Worm (Caenorhabditis elegans) whole organism, early embryonic: ENCODE data around the gene gex-5.

Experiments
- ama-1 ChIP-seq: fragments of 150-350 bp; optimal IDR thresholded peaks from 2 replicates; lab custom pipeline; 2014
- ceh-36 ChIP-seq: sonication (generic microtip); optimal IDR thresholded peaks from 2 replicates; lab custom pipeline; 2016; ENCODE audit warnings: missing genetic modification characterization, inconsistent platforms, missing compliant biosample characterization
- flt-1 ChIP-seq: fragments of 200-800 bp; sonication (Bioruptor generic); IDR thresholded peaks from 2 replicates; pipeline ENCODE4 v1.3.6; 2022; ENCODE audit warnings: missing genetic modification characterization, missing compliant biosample characterization
- hmbx-1 ChIP-seq: sonication (generic microtip); optimal IDR thresholded peaks from 2 replicates; lab custom pipeline; 2016; ENCODE audit warnings: mild to moderate bottlenecking, missing genetic modification characterization, missing compliant biosample characterization
- sea-1 ChIP-seq: fragments of 200-800 bp; sonication (Bioruptor generic); conservative IDR thresholded peaks from 2 replicates; pipeline ENCODE4 v1.3.6; 2022; ENCODE audit warnings: missing genetic modification characterization, missing compliant biosample characterization
- tbx-37 ChIP-seq: fragments of 200-800 bp; sonication (Bioruptor generic); conservative IDR thresholded peaks from 2 replicates; pipeline ENCODE4 v1.3.6; 2022; ENCODE audit warnings: missing genetic modification reagents, missing genetic modification characterization, missing compliant biosample characterization

- no peak for TF ChIP-seq ama-1
- TF ChIP-seq sea-1, result no peak
- TF ChIP-seq tbx-37 (GFP tag; lab: Robert Waterston, UW), result no peak
- no peak for TF ChIP-seq ceh-36 (tag; lab: Kevin White, UChicago)
- no peak for TF ChIP-seq hmbx-1
- TF ChIP-seq flt-1, result no peak
Observed at ce11 chrIII:4817240-4817639, 35.5 kb upstream of the gex-5 start, which contains the start of gene F26A1.4.
